Fruit fly (Drosophila melanogaster) whole organism, embryonic: ENCODE data around the gene CG43116.

Experiments used
- B-H1 ChIP-seq: fragments of 200-800 bp; sonication (Bioruptor generic); IDR thresholded peaks from 3 replicates; pipeline ENCODE4 v1.3.6; 2022; ENCODE audit warnings: missing biosample characterization, missing genetic modification characterization
- B-H2 ChIP-seq: fragments of 200-800 bp; sonication (Bioruptor generic); optimal IDR thresholded peaks from 2 replicates; lab custom pipeline; 2018; ENCODE audit warnings: missing biosample characterization, mild to moderate bottlenecking, missing genetic modification characterization
- CG10321 ChIP-seq: fragments of 200-800 bp; sonication (Bioruptor generic); IDR thresholded peaks from 2 replicates; pipeline ENCODE4 v1.3.6; 2022; ENCODE audit warnings: missing biosample characterization, missing genetic modification characterization
- CG10979 ChIP-seq: fragments of 200-800 bp; sonication (Bioruptor generic); optimal IDR thresholded peaks from 2 replicates; lab custom pipeline; 2018; ENCODE audit warnings: missing biosample characterization, mild to moderate bottlenecking, missing genetic modification characterization, moderate library complexity
- CG13775 ChIP-seq: fragments of 200-800 bp; sonication (Bioruptor generic); optimal IDR thresholded peaks from 3 replicates; lab custom pipeline; 2017; ENCODE audit warnings: missing biosample characterization, mild to moderate bottlenecking, missing genetic modification characterization
- CG14860 ChIP-seq: fragments of 200-800 bp; sonication (Bioruptor generic); IDR thresholded peaks from 3 replicates; pipeline ENCODE4 v1.3.6; 2022; ENCODE audit warnings: missing biosample characterization, missing genetic modification characterization; ENCODE audit not compliant: partially characterized antibody
- CG15269 ChIP-seq: fragments of 200-800 bp; sonication (Bioruptor generic); optimal IDR thresholded peaks from 2 replicates; lab custom pipeline; 2018; ENCODE audit warnings: missing biosample characterization, mild to moderate bottlenecking, missing genetic modification characterization, moderate library complexity
- CG17829 ChIP-seq: fragments of 200-800 bp; optimal IDR thresholded peaks from 2 replicates; lab custom pipeline; 2019; ENCODE audit warnings: missing biosample characterization, mild to moderate bottlenecking, missing genetic modification characterization, moderate library complexity
- CG18262 ChIP-seq: fragments of 200-800 bp; optimal IDR thresholded peaks from 3 replicates; lab custom pipeline; 2019; ENCODE audit warnings: missing biosample characterization, mild to moderate bottlenecking, missing genetic modification characterization, moderate library complexity
- CG43689 ChIP-seq: fragments of 200-800 bp; sonication (Bioruptor generic); IDR thresholded peaks from 2 replicates; pipeline ENCODE4 v1.3.6; 2022; ENCODE audit warnings: missing biosample characterization, missing genetic modification characterization
- CG4424 ChIP-seq: fragments of 200-800 bp; sonication (Bioruptor generic); optimal IDR thresholded peaks from 3 replicates; lab custom pipeline; 2016; ENCODE audit warnings: missing biosample characterization, missing genetic modification characterization
- CG6254 ChIP-seq: fragments of 200-800 bp; sonication (Bioruptor generic); optimal IDR thresholded peaks from 3 replicates; lab custom pipeline; 2017; ENCODE audit warnings: mild to moderate bottlenecking, missing biosample characterization, missing genetic modification reagents, missing genetic modification characterization
- CG6654 ChIP-seq: fragments of 200-800 bp; sonication (Bioruptor generic); optimal IDR thresholded peaks from 2 replicates; lab custom pipeline; 2017; ENCODE audit warnings: missing biosample characterization, mild to moderate bottlenecking, missing genetic modification characterization
- CG9437 ChIP-seq: fragments of 200-800 bp; sonication (Bioruptor generic); optimal IDR thresholded peaks from 2 replicates; lab custom pipeline; 2018; ENCODE audit warnings: missing biosample characterization, mild to moderate bottlenecking, missing genetic modification characterization
- CG9609 ChIP-seq: fragments of 200-800 bp; sonication (Bioruptor generic); optimal IDR thresholded peaks from 3 replicates; lab custom pipeline; 2016; ENCODE audit warnings: missing biosample characterization, missing genetic modification characterization
- CG9727 ChIP-seq: fragments of 200-800 bp; sonication (Bioruptor generic); optimal IDR thresholded peaks from 3 replicates; lab custom pipeline; 2017; ENCODE audit warnings: missing biosample characterization, mild to moderate bottlenecking, missing genetic modification characterization
- CG9876 ChIP-seq: fragments of 200-800 bp; sonication (Bioruptor generic); optimal IDR thresholded peaks from 2 replicates; lab custom pipeline; 2016; ENCODE audit warnings: missing biosample characterization, missing genetic modification characterization
- D19A ChIP-seq: fragments of 200-800 bp; optimal IDR thresholded peaks from 3 replicates; lab custom pipeline; 2019; ENCODE audit warnings: missing biosample characterization, mild to moderate bottlenecking, missing genetic modification characterization, moderate library complexity
- Dek ChIP-seq: fragments of 200-800 bp; sonication (Bioruptor generic); optimal IDR thresholded peaks from 3 replicates; lab custom pipeline; 2019; ENCODE audit warnings: missing biosample characterization, mild to moderate bottlenecking, missing genetic modification characterization, moderate library complexity
- Eip74EF ChIP-seq, 2 experiments: fragments of 200-800 bp in 1 of 2; fragments of >200 bp in 1 of 2; sonication (Bioruptor generic) in 1 of 2; optimal IDR thresholded peaks; 2 replicates each; lab custom pipeline; 2017 to 2019; ENCODE audit warnings: missing biosample characterization in 2 of 2, missing genetic modification characterization in 2 of 2, mild to moderate bottlenecking in 1 of 2, moderate library complexity in 1 of 2
- Fer3 ChIP-seq: fragments of 200-800 bp; sonication (Bioruptor generic); optimal IDR thresholded peaks from 2 replicates; lab custom pipeline; 2018; ENCODE audit warnings: missing biosample characterization, mild to moderate bottlenecking, missing genetic modification characterization, moderate library complexity
- HHEX ChIP-seq: fragments of 200-800 bp; sonication (Bioruptor generic); optimal IDR thresholded peaks from 3 replicates; lab custom pipeline; 2017; ENCODE audit warnings: missing biosample characterization, mild to moderate bottlenecking, missing genetic modification characterization, missing genetic modification reagents
- Hr51 ChIP-seq, 2 experiments: fragments of 200-800 bp; sonication (Bioruptor generic); optimal IDR thresholded peaks; 2 replicates in 1 of 2; 3 replicates in 1 of 2; lab custom pipeline; 2016 to 2018; ENCODE audit warnings: missing biosample characterization in 2 of 2, missing genetic modification characterization in 2 of 2, mild to moderate bottlenecking in 1 of 2, moderate library complexity in 1 of 2
- Hr78 ChIP-seq, 2 experiments: fragments of 200-800 bp in 1 of 2; fragments of >200 bp in 1 of 2; sonication (Bioruptor generic) in 1 of 2; optimal IDR thresholded peaks; 2 replicates each; lab custom pipeline; 2017 to 2019; ENCODE audit warnings: missing biosample characterization in 2 of 2, missing genetic modification characterization in 2 of 2, mild to moderate bottlenecking in 1 of 2, moderate library complexity in 1 of 2
- Med ChIP-seq: fragments of 200-800 bp; sonication (Bioruptor generic); peaks from one replicate; lab custom pipeline; 2016; ENCODE audit warnings: missing biosample characterization, missing genetic modification characterization, mild to moderate bottlenecking, inconsistent platforms, moderate library complexity
- NFAT ChIP-seq: fragments of 200-800 bp; sonication (Bioruptor generic); IDR thresholded peaks from 2 replicates; pipeline ENCODE4 v1.3.6; 2022; ENCODE audit warnings: missing biosample characterization, missing genetic modification characterization
- Neu2 ChIP-seq: fragments of 200-800 bp; sonication (Bioruptor generic); optimal IDR thresholded peaks from 3 replicates; lab custom pipeline; 2016; ENCODE audit warnings: missing biosample characterization, missing genetic modification characterization, borderline replicate concordance
- Stat92E ChIP-seq, 3 experiments: fragments of >200 bp in 2 of 3; fragments of 200-800 bp in 1 of 3; sonication (Bioruptor generic) in 1 of 3; optimal IDR thresholded peaks; 2 replicates each; lab custom pipeline; 2017 to 2019; ENCODE audit warnings: missing biosample characterization in 3 of 3, missing genetic modification characterization in 3 of 3, mild to moderate bottlenecking in 1 of 3, moderate library complexity in 1 of 3
- Taf1 ChIP-seq: fragments of 200-800 bp; sonication (Bioruptor generic); IDR thresholded peaks from 2 replicates; pipeline ENCODE4 v1.3.6; 2022; ENCODE audit warnings: missing biosample characterization, missing genetic modification characterization
- Trl ChIP-seq, 3 experiments: fragments of >200 bp in 2 of 3; fragments of 200-800 bp in 1 of 3; sonication (Bioruptor generic) in 1 of 3; optimal IDR thresholded peaks; 2 replicates in 1 of 3; 3 replicates in 2 of 3; lab custom pipeline; 2016 to 2017; ENCODE audit warnings: missing biosample characterization in 1 of 3, missing genetic modification characterization in 1 of 3
- cwo ChIP-seq: fragments of 200-800 bp; sonication (Bioruptor generic); optimal IDR thresholded peaks from 3 replicates; lab custom pipeline; 2017; ENCODE audit warnings: missing biosample characterization, missing genetic modification characterization, mild to moderate bottlenecking, moderate library complexity, missing genetic modification reagents
- dm ChIP-seq: fragments of 200-800 bp; sonication (Bioruptor generic); optimal IDR thresholded peaks from 3 replicates; lab custom pipeline; 2016; ENCODE audit warnings: missing biosample characterization, missing genetic modification characterization
- insv ChIP-seq, 2 experiments: fragments of 200-800 bp; sonication (Bioruptor generic); optimal IDR thresholded peaks; 3 replicates each; lab custom pipeline; 2016 to 2018; ENCODE audit warnings: missing biosample characterization in 2 of 2, missing genetic modification characterization in 2 of 2
- kah ChIP-seq: fragments of 200-800 bp; sonication (Bioruptor generic); optimal IDR thresholded peaks from 2 replicates; lab custom pipeline; 2018; ENCODE audit warnings: missing biosample characterization, mild to moderate bottlenecking, missing genetic modification characterization
- knrl ChIP-seq: fragments of 200-800 bp; sonication (Bioruptor generic); IDR thresholded peaks from 3 replicates; pipeline ENCODE4 v1.3.6; 2022; ENCODE audit warnings: missing biosample characterization, missing genetic modification characterization; ENCODE audit not compliant: partially characterized antibody
- nerfin-1 ChIP-seq: fragments of 200-800 bp; sonication (Bioruptor generic); optimal IDR thresholded peaks from 3 replicates; lab custom pipeline; 2019; ENCODE audit warnings: missing biosample characterization, mild to moderate bottlenecking, missing genetic modification characterization, moderate library complexity
- nmo ChIP-seq: fragments of 200-800 bp; sonication (Bioruptor generic); optimal IDR thresholded peaks from 2 replicates; lab custom pipeline; 2018; ENCODE audit warnings: missing biosample characterization, mild to moderate bottlenecking, missing genetic modification characterization, moderate library complexity
- nom ChIP-seq: fragments of 200-800 bp; sonication (Bioruptor generic); optimal IDR thresholded peaks from 2 replicates; lab custom pipeline; 2017; ENCODE audit warnings: missing biosample characterization, missing genetic modification characterization, mild to moderate bottlenecking, moderate library complexity, missing genetic modification reagents
- ranshi ChIP-seq: fragments of 200-800 bp; sonication (Bioruptor generic); IDR thresholded peaks from 2 replicates; pipeline ENCODE4 v1.3.6; 2022; ENCODE audit warnings: missing biosample characterization, missing genetic modification characterization
- sim ChIP-seq: fragments of 200-800 bp; sonication (Bioruptor generic); IDR thresholded peaks from 2 replicates; pipeline ENCODE4 v1.3.6; 2022; ENCODE audit warnings: missing biosample characterization, missing genetic modification characterization
- stc ChIP-seq: fragments of 200-800 bp; sonication (Bioruptor generic); IDR thresholded peaks from 2 replicates; pipeline ENCODE4 v1.3.6; 2022; ENCODE audit warnings: missing biosample characterization, missing genetic modification characterization
- tap ChIP-seq: fragments of 200-800 bp; optimal IDR thresholded peaks from 3 replicates; lab custom pipeline; 2019; ENCODE audit warnings: missing biosample characterization, mild to moderate bottlenecking, missing genetic modification characterization, moderate library complexity
- tna ChIP-seq: fragments of 200-800 bp; sonication (Bioruptor generic); IDR thresholded peaks from 2 replicates; pipeline ENCODE4 v1.3.6; 2022; ENCODE audit warnings: missing biosample characterization, missing genetic modification characterization; ENCODE audit not compliant: partially characterized antibody
- trem ChIP-seq: fragments of 200-800 bp; optimal IDR thresholded peaks from 3 replicates; lab custom pipeline; 2019; ENCODE audit warnings: missing biosample characterization, mild to moderate bottlenecking, missing genetic modification characterization, moderate library complexity
- vvl ChIP-seq: fragments of 200-800 bp; sonication (Bioruptor generic); IDR thresholded peaks from 2 replicates; pipeline ENCODE4 v1.3.6; 2022; ENCODE audit warnings: missing biosample characterization, missing genetic modification characterization
- yki ChIP-seq: fragments of >200 bp; optimal IDR thresholded peaks from 3 replicates; lab custom pipeline; 2018
- zen ChIP-seq: fragments of 200-800 bp; sonication (Bioruptor generic); optimal IDR thresholded peaks from 3 replicates; lab custom pipeline; 2018; ENCODE audit warnings: missing biosample characterization, mild to moderate bottlenecking, missing genetic modification characterization, moderate library complexity

CG43116 gene

dm6 chr3R:26014262-26014833 is 17.6 kb upstream of the CG43116 start, which contains the start of gene Kaz-m1 (continued):
- TF ChIP-seq CG17829 (tag; lab: Kevin White, UChicago) (peak; percentile 64), CG14860 (GFP tag; lab: Robert Waterston, UW) (no peak), CG6254 (GFP tag; lab: Kevin White, UChicago) (peak; percentile 22), cwo (GFP tag; lab: Kevin White, UChicago) (peak; percentile 47), CG13775 (GFP tag; lab: Kevin White, UChicago) (peak; percentile 7), CG9437 (GFP tag; lab: Kevin White, UChicago) (peak; percentile 42), Dek (tag; lab: Kevin White, UChicago) (peak; percentile 50), Hr78 (GFP tag; optimal IDR thresholded peaks at IDR 0.05; lab: Kevin White, UChicago) (peak in 1 of 2 experiments; percentile 22), nom (no peak), sim (GFP tag; lab: Robert Waterston, UW) (peak; percentile 48; the same call in 1 of the 2 replicates), kah (GFP tag; lab: Kevin White, UChicago) (peak; percentile 18), CG9609 (no peak), Taf1 (GFP tag; lab: Robert Waterston, UW) (0 out of 2 replicates have a peak, but pooled peaks have one; percentile 6), yki (lab: Kevin White, UChicago) (no peak), CG6654 (no peak), CG10321 (GFP tag; lab: Robert Waterston, UW) (no peak), dm (GFP tag; lab: Kevin White, UChicago) (no peak), CG43689 (no peak), CG18262 (tag; lab: Kevin White, UChicago) (peak; percentile 80), Fer3 (tag; lab: Kevin White, UChicago) (peak; percentile 59), ranshi (GFP tag; lab: Robert Waterston, UW) (0 out of 2 replicates have a peak, but pooled peaks have one; percentile 8), Med (GFP tag; lab: Kevin White, UChicago) (peak; percentile 39), stc (GFP tag; lab: Robert Waterston, UW) (0 out of 2 replicates have a peak, but pooled peaks have one; percentile 28), Stat92E (GFP tag; optimal IDR thresholded peaks at IDR 0.05; lab: Kevin White, UChicago) (peak in 1 of 3 experiments; percentile 51), Neu2 (no peak), Hr51 (GFP tag; optimal IDR thresholded peaks at IDR 0.05; lab: Kevin White, UChicago) (peak in 1 of 2 experiments; percentile 66), tna (GFP tag; lab: Robert Waterston, UW) (no peak), CG15269 (tag; lab: Kevin White, UChicago) (peak; percentile 66), insv (GFP tag; optimal IDR thresholded peaks at IDR 0.05; lab: Kevin White, UChicago) (peak in 1 of 2 experiments; percentile 2), B-H2 (GFP tag; lab: Kevin White, UChicago) (peak; percentile 6), nerfin-1 (tag; lab: Kevin White, UChicago) (peak; percentile 50), CG10979 (tag; lab: Kevin White, UChicago) (peak; percentile 79), CG9876 (GFP tag; lab: Kevin White, UChicago) (no peak), tap (peak; percentile 59), CG4424 (GFP tag; lab: Kevin White, UChicago) (peak; percentile 42), CG9727 (GFP tag; lab: Kevin White, UChicago) (peak; percentile 44), HHEX (GFP tag; lab: Kevin White, UChicago) (peak; percentile 40), NFAT (GFP tag; lab: Robert Waterston, UW) (no peak), knrl (GFP tag; lab: Robert Waterston, UW) (no peak), B-H1 (GFP tag; lab: Robert Waterston, UW) (peak; percentile 17; the same call in 1 of the 3 replicates), D19A (tag; lab: Kevin White, UChicago) (peak; percentile 99), trem (peak; percentile 53), Trl (optimal IDR thresholded peaks at IDR 0.05; lab: Kevin White, UChicago) (no peak), Trl (GFP tag; optimal IDR thresholded peaks at IDR 0.05; lab: Kevin White, UChicago) (no peak), vvl (peak; percentile 53; the same call in 1 of the 2 replicates), Eip74EF (GFP tag; optimal IDR thresholded peaks at IDR 0.05; lab: Kevin White, UChicago) (peak in 1 of 2 experiments; percentile 42), zen (peak; percentile 26), nmo (GFP tag; lab: Kevin White, UChicago) (peak; percentile 75)
